Worm (Caenorhabditis elegans) whole organism, young adult: ENCODE data around the gene F47B7.4.

Source experiments
- B0035.1 ChIP-seq: sonication (generic microtip); optimal IDR thresholded peaks from 2 replicates; lab custom pipeline; 2016; ENCODE audit warnings: missing genetic modification characterization, mild to moderate bottlenecking, missing compliant biosample characterization, missing genotype, missing genetic modification reagents
- B0261.1 ChIP-seq: sonication (generic microtip); optimal IDR thresholded peaks from 2 replicates; lab custom pipeline; 2016; ENCODE audit warnings: mild to moderate bottlenecking, missing genetic modification characterization, moderate library complexity, missing compliant biosample characterization
- C06A6.2 ChIP-seq: fragments of 200-800 bp; sonication (Bioruptor generic); conservative IDR thresholded peaks from 2 replicates; pipeline ENCODE4 v1.3.6; 2022; ENCODE audit warnings: missing genetic modification characterization, missing compliant biosample characterization
- C17E4.6 ChIP-seq: fragments of 200-800 bp; sonication (Bioruptor generic); IDR thresholded peaks from 2 replicates; pipeline ENCODE4 v1.3.6; 2022; ENCODE audit warnings: missing genetic modification reagents, missing genetic modification characterization, missing compliant biosample characterization
- D2030.7 ChIP-seq: fragments of 200-800 bp; sonication (Bioruptor generic); IDR thresholded peaks from 2 replicates; pipeline ENCODE4 v1.3.6; 2022; ENCODE audit warnings: missing genetic modification reagents, missing genetic modification characterization, missing compliant biosample characterization
- F49E8.2 ChIP-seq: sonication (generic microtip); optimal IDR thresholded peaks from 3 replicates; lab custom pipeline; 2017; ENCODE audit warnings: missing genetic modification characterization, mild to moderate bottlenecking, missing compliant biosample characterization, antibody characterized with exemption, moderate library complexity; ENCODE audit not compliant: insufficient read depth
- F52B5.7 ChIP-seq: sonication (generic microtip); optimal IDR thresholded peaks from 2 replicates; lab custom pipeline; 2016; ENCODE audit warnings: mild to moderate bottlenecking, missing genetic modification characterization, missing compliant biosample characterization
- F57C9.4 ChIP-seq: sonication (generic microtip); optimal IDR thresholded peaks from 2 replicates; lab custom pipeline; 2017; ENCODE audit warnings: mild to moderate bottlenecking, missing genetic modification characterization, missing compliant biosample characterization
- Y53G8AR.9 ChIP-seq: fragments of 200-800 bp; sonication (Bioruptor generic); conservative IDR thresholded peaks from 2 replicates; pipeline ENCODE4 v1.3.6; 2022; ENCODE audit warnings: missing genetic modification reagents, missing genetic modification characterization, missing compliant biosample characterization
- Y56A3A.18 ChIP-seq: fragments of 200-800 bp; sonication (Bioruptor generic); IDR thresholded peaks from 2 replicates; pipeline ENCODE4 v1.3.6; 2022; ENCODE audit warnings: missing genetic modification reagents, missing genetic modification characterization, missing compliant biosample characterization
- Y79H2A.3 ChIP-seq: fragments of 200-800 bp; sonication (Bioruptor generic); conservative IDR thresholded peaks from 2 replicates; pipeline ENCODE4 v1.3.6; 2022; ENCODE audit warnings: missing genetic modification reagents, missing genetic modification characterization, missing compliant biosample characterization
- Y95B8A.8 ChIP-seq: fragments of 200-800 bp; sonication (Bioruptor generic); IDR thresholded peaks from 2 replicates; pipeline ENCODE4 v1.3.6; 2022; ENCODE audit warnings: missing genetic modification reagents, missing genetic modification characterization, missing compliant biosample characterization
- ZK185.1 ChIP-seq: sonication (generic microtip); optimal IDR thresholded peaks from 2 replicates; lab custom pipeline; 2016; ENCODE audit warnings: mild to moderate bottlenecking, missing genetic modification characterization, missing compliant biosample characterization; ENCODE audit not compliant: poor library complexity, severe bottlenecking
- akir-1 ChIP-seq: fragments of 200-800 bp; sonication (Bioruptor generic); optimal IDR thresholded peaks from 2 replicates; lab custom pipeline; 2018; ENCODE audit warnings: mild to moderate bottlenecking, missing genetic modification characterization, moderate library complexity, missing compliant biosample characterization
- aptf-2 ChIP-seq: fragments of 200-800 bp; sonication (Bioruptor generic); conservative IDR thresholded peaks from 2 replicates; pipeline ENCODE4 v1.3.6; 2022; ENCODE audit warnings: missing genetic modification reagents, missing genetic modification characterization, missing compliant biosample characterization
- aptf-3 ChIP-seq: fragments of 200-800 bp; sonication (Bioruptor generic); IDR thresholded peaks from 2 replicates; pipeline ENCODE4 v1.3.6; 2022; ENCODE audit warnings: missing genetic modification characterization, missing compliant biosample characterization
- cebp-1 ChIP-seq, 2 experiments: fragments of 200-800 bp in 1 of 2; sonication (Bioruptor generic) in 1 of 2; sonication (generic microtip) in 1 of 2; IDR thresholded peaks in 1 of 2; optimal IDR thresholded peaks in 1 of 2; 2 replicates each; pipeline versions ENCODE4 v1.3.6 to Lab custom; 2017 to 2022; ENCODE audit warnings: missing compliant biosample characterization in 2 of 2, missing genetic modification characterization in 2 of 2, mild to moderate bottlenecking in 1 of 2, missing genetic modification reagents in 1 of 2, moderate library complexity in 1 of 2
- chd-7 ChIP-seq: sonication (generic microtip); optimal IDR thresholded peaks from 2 replicates; lab custom pipeline; 2016; ENCODE audit warnings: mild to moderate bottlenecking, missing genetic modification characterization, moderate library complexity, missing compliant biosample characterization
- die-1 ChIP-seq: sonication (generic microtip); optimal IDR thresholded peaks from 2 replicates; lab custom pipeline; 2016; ENCODE audit warnings: missing genotype, mild to moderate bottlenecking, missing genetic modification characterization, missing compliant biosample characterization
- efl-1 ChIP-seq: fragments of 150-350 bp; optimal IDR thresholded peaks from 2 replicates; lab custom pipeline; 2014; ENCODE audit warnings: missing biosample characterization, missing genetic modification reagents, missing genetic modification characterization
- him-1 ChIP-seq: sonication (generic microtip); optimal IDR thresholded peaks from 2 replicates; lab custom pipeline; 2016; ENCODE audit warnings: missing genotype, missing genetic modification reagents, missing genetic modification characterization, missing compliant biosample characterization
- hmg-20 ChIP-seq: fragments of 200-800 bp; sonication (Bioruptor generic); IDR thresholded peaks from 2 replicates; pipeline ENCODE4 v1.3.6; 2022; ENCODE audit warnings: missing genetic modification reagents, missing genetic modification characterization, missing compliant biosample characterization
- hrde-1 ChIP-seq: sonication (generic microtip); optimal IDR thresholded peaks from 2 replicates; lab custom pipeline; 2016; ENCODE audit warnings: missing genetic modification characterization, mild to moderate bottlenecking, missing compliant biosample characterization, moderate library complexity, missing genotype, missing genetic modification reagents, borderline replicate concordance
- let-526 ChIP-seq: fragments of 200-800 bp; sonication (Bioruptor generic); IDR thresholded peaks from 2 replicates; pipeline ENCODE4 v1.3.6; 2022; ENCODE audit warnings: missing genetic modification reagents, missing genetic modification characterization, missing compliant biosample characterization
- lin-35 ChIP-seq, 3 experiments: fragments of 150-350 bp in 2 of 3; sonication (generic microtip) in 1 of 3; optimal IDR thresholded peaks; 2 replicates each; lab custom pipeline; 2014 to 2018; ENCODE audit warnings: missing biosample characterization in 3 of 3, missing genetic modification characterization in 3 of 3, missing genetic modification reagents in 3 of 3
- lin-40 ChIP-seq: sonication (generic microtip); optimal IDR thresholded peaks from 2 replicates; lab custom pipeline; 2016; ENCODE audit warnings: missing genetic modification characterization, mild to moderate bottlenecking, missing compliant biosample characterization, missing genotype, missing genetic modification reagents
- lin-54 ChIP-seq: fragments of 200-800 bp; sonication (Bioruptor generic); optimal IDR thresholded peaks from 2 replicates; lab custom pipeline; 2018; ENCODE audit warnings: mild to moderate bottlenecking, missing genetic modification characterization, missing compliant biosample characterization
- lir-1 ChIP-seq: fragments of 200-800 bp; sonication (Bioruptor generic); conservative IDR thresholded peaks from 2 replicates; pipeline ENCODE4 v1.3.6; 2022; ENCODE audit warnings: missing genetic modification reagents, missing genetic modification characterization, missing compliant biosample characterization
- mcd-1 ChIP-seq: fragments of 200-800 bp; sonication (Bioruptor generic); IDR thresholded peaks from 2 replicates; pipeline ENCODE4 v1.3.6; 2022; ENCODE audit warnings: missing genetic modification reagents, missing genetic modification characterization, missing compliant biosample characterization
- mel-28 ChIP-seq: sonication (generic microtip); optimal IDR thresholded peaks from 2 replicates; lab custom pipeline; 2016; ENCODE audit warnings: borderline replicate concordance, mild to moderate bottlenecking, missing genetic modification characterization, missing compliant biosample characterization
- nfya-2 ChIP-seq: fragments of 200-800 bp; sonication (Bioruptor generic); IDR thresholded peaks from 2 replicates; pipeline ENCODE4 v1.3.6; 2022; ENCODE audit warnings: missing genetic modification reagents, missing genetic modification characterization, missing compliant biosample characterization
- nhr-27 ChIP-seq: fragments of 200-800 bp; sonication (Bioruptor generic); optimal IDR thresholded peaks from 2 replicates; lab custom pipeline; 2018; ENCODE audit warnings: mild to moderate bottlenecking, missing genetic modification characterization, moderate library complexity, missing compliant biosample characterization
- rec-8 ChIP-seq, 2 experiments: sonication (generic microtip); optimal IDR thresholded peaks; 2 replicates each; lab custom pipeline; 2016; ENCODE audit warnings: mild to moderate bottlenecking in 2 of 2, missing genetic modification characterization in 2 of 2, missing genetic modification reagents in 2 of 2, missing genotype in 2 of 2, missing biosample characterization in 1 of 2, missing compliant biosample characterization in 1 of 2, moderate library complexity in 1 of 2
- snpc-1.1 ChIP-seq: sonication (generic microtip); optimal IDR thresholded peaks from 2 replicates; lab custom pipeline; 2017; ENCODE audit warnings: missing genetic modification characterization, mild to moderate bottlenecking, missing compliant biosample characterization, antibody characterized with exemption, moderate library complexity, missing genotype, missing genetic modification reagents; ENCODE audit not compliant: insufficient read depth
- snpc-4 ChIP-seq, 5 experiments: fragments of 150-350 bp in 1 of 5; sonication (generic microtip) in 4 of 5; optimal IDR thresholded peaks; 2 replicates each; lab custom pipeline; 2014 to 2018; ENCODE audit warnings: missing genetic modification characterization in 5 of 5, missing biosample characterization in 3 of 5, antibody characterized with exemption in 2 of 5, mild to moderate bottlenecking in 2 of 5, missing compliant biosample characterization in 2 of 5, missing genotype in 2 of 5, moderate library complexity in 2 of 5, missing genetic modification reagents in 1 of 5
- unc-62 ChIP-seq: fragments of 150-350 bp; optimal IDR thresholded peaks from 2 replicates; lab custom pipeline; 2014; ENCODE audit warnings: missing biosample characterization, missing genetic modification reagents, missing genetic modification characterization
- xnd-1 ChIP-seq: sonication (generic microtip); optimal IDR thresholded peaks from 2 replicates; lab custom pipeline; 2016; ENCODE audit warnings: missing genotype, missing genetic modification reagents, missing genetic modification characterization, missing compliant biosample characterization
- zfh-2 ChIP-seq: fragments of 200-800 bp; sonication (Bioruptor generic); conservative IDR thresholded peaks from 2 replicates; pipeline ENCODE4 v1.3.6; 2022; ENCODE audit warnings: missing genetic modification reagents, missing genetic modification characterization, missing compliant biosample characterization
- ztf-18 ChIP-seq: sonication (generic microtip); optimal IDR thresholded peaks from 2 replicates; lab custom pipeline; 2016; ENCODE audit warnings: missing genotype, mild to moderate bottlenecking, missing genetic modification characterization, missing compliant biosample characterization
- ztf-22 ChIP-seq: fragments of 200-800 bp; sonication (Bioruptor generic); optimal IDR thresholded peaks from 2 replicates; lab custom pipeline; 2018; ENCODE audit warnings: mild to moderate bottlenecking, missing genetic modification characterization, moderate library complexity, missing compliant biosample characterization
- ztf-28 ChIP-seq: fragments of 200-800 bp; sonication (Bioruptor generic); IDR thresholded peaks from 2 replicates; pipeline ENCODE4 v1.3.6; 2022; ENCODE audit warnings: missing genetic modification reagents, missing genetic modification characterization, missing compliant biosample characterization
- ztf-6 ChIP-seq: fragments of 200-800 bp; sonication (Bioruptor generic); IDR thresholded peaks from 2 replicates; pipeline ENCODE4 v1.3.6; 2022; ENCODE audit warnings: missing genetic modification reagents, missing genetic modification characterization, missing compliant biosample characterization

F47B7.4 gene

ce11 chrX:3793389-3793788, 26.9 kb upstream of the F47B7.4 start (continued):
- TF ChIP-seq akir-1 (GFP tag; lab: Kevin White, UChicago) (no peak), efl-1 (GFP tag; lab: Kevin White, UChicago) (no peak), Y79H2A.3 (GFP tag; lab: Robert Waterston, UW) (peak; percentile 49; the same call in 1 of the 2 replicates), mel-28 (tag; lab: Kevin White, UChicago) (no peak)

ce11 chrX:3792715-3793114, 26.3 kb upstream of the F47B7.4 start, which contains the start of gene idpp-5:
Gene idpp-5, minus strand, starts transcription at chrX:3792815.
- TF ChIP-seq lin-35 (GFP tag; optimal IDR thresholded peaks at IDR 0.05; lab: Kevin White, UChicago) (no peak), aptf-3 (no peak), B0035.1 (tag; lab: Kevin White, UChicago) (no peak), nfya-2 (GFP tag; lab: Robert Waterston, UW) (no peak), ztf-18 (tag; lab: Kevin White, UChicago) (no peak), F49E8.2 (tag; lab: Kevin White, UChicago) (no peak)

- TF ChIP-seq let-526 (GFP tag; lab: Robert Waterston, UW) (no peak), ZK185.1 (tag; lab: Kevin White, UChicago) (no peak), cebp-1 (GFP tag; IDR thresholded peaks at IDR 0.05; lab: Robert Waterston, UW) (no peak), cebp-1 (tag; optimal IDR thresholded peaks at IDR 0.05; lab: Kevin White, UChicago) (no peak), aptf-2 (GFP tag; lab: Robert Waterston, UW) (no peak), rec-8 (tag; optimal IDR thresholded peaks at IDR 0.05; lab: Kevin White, UChicago) (no peak), hmg-20 (GFP tag; lab: Robert Waterston, UW) (no peak), lin-35 (GFP tag; optimal IDR thresholded peaks at IDR 0.05; lab: Kevin White, UChicago) (no peak), B0261.1 (tag; lab: Kevin White, UChicago) (no peak), F52B5.7 (tag; lab: Kevin White, UChicago) (no peak), ztf-28 (GFP tag; lab: Robert Waterston, UW) (no peak), hrde-1 (tag; lab: Kevin White, UChicago) (no peak), C17E4.6 (GFP tag; lab: Robert Waterston, UW) (no peak), C06A6.2 (GFP tag; lab: Robert Waterston, UW) (no peak), F57C9.4 (tag; lab: Kevin White, UChicago) (no peak), xnd-1 (tag; lab: Kevin White, UChicago) (no peak), him-1 (tag; lab: Kevin White, UChicago) (no peak), ztf-22 (GFP tag; lab: Kevin White, UChicago) (no peak), unc-62 (no peak)
These were observed 24.6 kb upstream of the F47B7.4 start for ce11 chrX:3791098-3791497.

ce11 chrX:3788483-3788882, 22.0 kb upstream of the F47B7.4 start:
- no peak for TF ChIP-seq mcd-1 (GFP tag; lab: Robert Waterston, UW)
- no peak for TF ChIP-seq lir-1
- TF ChIP-seq snpc-1.1: no peak
- TF ChIP-seq chd-7 (tag; lab: Kevin White, UChicago): no peak
- no peak for TF ChIP-seq lin-54 (GFP tag; lab: Kevin White, UChicago)
- TF ChIP-seq Y53G8AR.9: no peak
- TF ChIP-seq Y95B8A.8 (GFP tag; lab: Robert Waterston, UW): no peak
- TF ChIP-seq mel-28 (tag; lab: Kevin White, UChicago): no peak
- TF ChIP-seq nhr-27 (tag; lab: Kevin White, UChicago): no peak
- peak; percentile 71 for TF ChIP-seq lin-40
- TF ChIP-seq die-1 (tag; lab: Kevin White, UChicago): peak; percentile 0
- no peak for TF ChIP-seq snpc-4 (GFP tag; optimal IDR thresholded peaks at IDR 0.05; lab: Kevin White, UChicago)
- peak in 1 of 4 experiments; percentile 1 for TF ChIP-seq snpc-4 (tag; optimal IDR thresholded peaks at IDR 0.05; lab: Kevin White, UChicago)
- TF ChIP-seq D2030.7 (GFP tag; lab: Robert Waterston, UW): no peak
- no peak for TF ChIP-seq ztf-6
- no peak for TF ChIP-seq zfh-2 (GFP tag; lab: Robert Waterston, UW)
- TF ChIP-seq Y56A3A.18 (GFP tag; lab: Robert Waterston, UW): no peak
